Fruit fly (Drosophila melanogaster): ENCODE measurements around the gene Ptp61F.
A peak's percentile ranks its signal among the peaks of the same experiment; 100 is the strongest.

Gene Ptp61F

dm6 chr3L:1376014-1376745 lies 98.9 kb downstream of the Ptp61F start (continued):
- TF ChIP-seq Hand (GFP tag; optimal IDR thresholded peaks at IDR 0.05) = no peak
- TF ChIP-seq slp2 (GFP tag; optimal IDR thresholded peaks at IDR 0.05) = peak; percentile 50
- no peak for TF ChIP-seq peb (GFP tag; IDR thresholded peaks at IDR 0.05)
- peak; percentile 69; the same call in 1 of the 3 replicates for TF ChIP-seq ci (GFP tag; IDR thresholded peaks at IDR 0.05)
- TF ChIP-seq twi (tag; optimal IDR thresholded peaks at IDR 0.05) = no peak
- peak; percentile 64; the same call in 1 of the 3 replicates for TF ChIP-seq Mrtf (GFP tag; IDR thresholded peaks at IDR 0.05)
- peak; percentile 76 for TF ChIP-seq hb (GFP tag; IDR thresholded peaks at IDR 0.05; ENCODE audit: partially characterized antibody)
- TF ChIP-seq CG14014 (GFP tag; IDR thresholded peaks at IDR 0.05) = 0 out of 2 replicates have a peak, but pooled peaks have one; percentile 34
- TF ChIP-seq MBD-R2 (GFP tag; IDR thresholded peaks at IDR 0.05) = no peak
- no peak for TF ChIP-seq Poxn (GFP tag; IDR thresholded peaks at IDR 0.05)
- TF ChIP-seq pum (GFP tag; optimal IDR thresholded peaks at IDR 0.05) = peak; percentile 17
- TF ChIP-seq Blimp-1 (GFP tag; optimal IDR thresholded peaks at IDR 0.05) = peak; percentile 59
- no peak for TF ChIP-seq TFAM (GFP tag; optimal IDR thresholded peaks at IDR 0.05)
- TF ChIP-seq pros (GFP tag; optimal IDR thresholded peaks at IDR 0.05) = no peak
- no peak for TF ChIP-seq gce (GFP tag; IDR thresholded peaks at IDR 0.05)
- TF ChIP-seq ham (GFP tag; IDR thresholded peaks at IDR 0.05) = no peak
- TF ChIP-seq mirr (GFP tag; optimal IDR thresholded peaks at IDR 0.05) = no peak
- peak; percentile 54; the same call in 1 of the 2 replicates for TF ChIP-seq esg (GFP tag; conservative IDR thresholded peaks at IDR 0.05)
- TF ChIP-seq ewg (GFP tag; optimal IDR thresholded peaks at IDR 0.05) = peak; percentile 42
- TF ChIP-seq CG7357 (GFP tag; IDR thresholded peaks at IDR 0.05) = 0 out of 3 replicates have a peak, but pooled peaks have one; percentile 21
- no peak for TF ChIP-seq prd (optimal IDR thresholded peaks at IDR 0.05)
- peak; percentile 69; the same call in 2 of the 3 replicates for TF ChIP-seq prd (GFP tag; IDR thresholded peaks at IDR 0.05)
- TF ChIP-seq Dp (GFP tag; optimal IDR thresholded peaks at IDR 0.05) = no peak
- peak; percentile 23 for TF ChIP-seq CG10462 (GFP tag; optimal IDR thresholded peaks at IDR 0.05)
- no peak for TF ChIP-seq Awh (GFP tag; IDR thresholded peaks at IDR 0.05)
- TF ChIP-seq bsh (GFP tag; optimal IDR thresholded peaks at IDR 0.05) = peak; percentile 49 to 71
- TF ChIP-seq gt (GFP tag; IDR thresholded peaks at IDR 0.05) = no peak
- TF ChIP-seq crc (GFP tag; optimal IDR thresholded peaks at IDR 0.05) = no peak
- peak; percentile 21 to 43 for TF ChIP-seq dpn (GFP tag; optimal IDR thresholded peaks at IDR 0.05)
- TF ChIP-seq sim (GFP tag; IDR thresholded peaks at IDR 0.05) = no peak
- TF ChIP-seq wdn (GFP tag; IDR thresholded peaks at IDR 0.05) = no peak
- TF ChIP-seq D19B (GFP tag; optimal IDR thresholded peaks at IDR 0.05) = no peak
- TF ChIP-seq CG3407 (GFP tag; optimal IDR thresholded peaks at IDR 0.05) = peak; percentile 46
- TF ChIP-seq CG17186 (GFP tag; optimal IDR thresholded peaks at IDR 0.05) = no peak
- no peak for TF ChIP-seq CG11456 (GFP tag; IDR thresholded peaks at IDR 0.05)
- no peak for TF ChIP-seq caup (GFP tag; optimal IDR thresholded peaks at IDR 0.05; ENCODE audit: severe bottlenecking)
- peak; percentile 50 for TF ChIP-seq bab2 (GFP tag; optimal IDR thresholded peaks at IDR 0.05)
- TF ChIP-seq Dll (GFP tag; IDR thresholded peaks at IDR 0.05; ENCODE audit: partially characterized antibody) = peak; percentile 88
- no peak for TF ChIP-seq pan (optimal IDR thresholded peaks at IDR 0.05)
- peak in 1 of 2 experiments; percentile 66 for TF ChIP-seq pan (GFP tag; optimal IDR thresholded peaks at IDR 0.05 in 1 of 2, IDR thresholded peaks at IDR 0.05 in 1 of 2)
- TF ChIP-seq seq (GFP tag; IDR thresholded peaks at IDR 0.05) = peak; percentile 35; the same call in 1 of the 2 replicates
- no peak for TF ChIP-seq exex (tag; optimal IDR thresholded peaks at IDR 0.05)
- no peak for TF ChIP-seq CG42726 (GFP tag; IDR thresholded peaks at IDR 0.05; ENCODE audit: partially characterized antibody)
- TF ChIP-seq Bgb (GFP tag; IDR thresholded peaks at IDR 0.05; ENCODE audit: partially characterized antibody) = 0 out of 2 replicates have a peak, but pooled peaks have one; percentile 27
- no peak for TF ChIP-seq gfzf (GFP tag; optimal IDR thresholded peaks at IDR 0.05)
- TF ChIP-seq CG18011 (GFP tag; optimal IDR thresholded peaks at IDR 0.05) = peak; percentile 37
- TF ChIP-seq CG4730 (GFP tag; IDR thresholded peaks at IDR 0.05) = 0 out of 2 replicates have a peak, but pooled peaks have one; percentile 5
- TF ChIP-seq CG18262 (tag; optimal IDR thresholded peaks at IDR 0.05) = peak; percentile 64
- TF ChIP-seq CG17568 (GFP tag; optimal IDR thresholded peaks at IDR 0.05) = no peak

Data from whole organism, embryonic.